Fruit fly (Drosophila melanogaster) Kc167 (cell line): Measurements from ENCODE around the gene CG15431.

Source experiments
- Myc ChIP-seq: fragments of >200 bp; optimal IDR thresholded peaks from 2 replicates; lab custom pipeline; 2017; ENCODE audit warnings: missing external identifiers
- Sin3A ChIP-seq: fragments of >200 bp; optimal IDR thresholded peaks from 2 replicates; lab custom pipeline; 2018; ENCODE audit warnings: missing external identifiers
- ttk ChIP-seq: sonication (Bioruptor generic); optimal IDR thresholded peaks from 2 replicates; lab custom pipeline; 2017; ENCODE audit warnings: missing external identifiers

- TF ChIP-seq Sin3A (lab: Kevin White, UChicago) (no peak), ttk (lab: Kevin White, UChicago) (no peak), Myc (lab: Kevin White, UChicago) (no peak)
These were observed 7.5 kb downstream of the CG15431 start, which contains the start of the genes CG34177 and CG34178 for dm6 chr2L:4433608-4434007.
